Worm (Caenorhabditis elegans): ENCODE data around the gene Y57A10A.31.

- TF ChIP-seq mbf-1 (tag; optimal IDR thresholded peaks at IDR 0.05) (no peak), snpc-4 (tag; optimal IDR thresholded peaks at IDR 0.05) (no peak), lin-13 (GFP tag; optimal IDR thresholded peaks at IDR 0.05) (no peak), unc-62 (GFP tag; optimal IDR thresholded peaks at IDR 0.05) (no peak), skn-1 (tag; optimal IDR thresholded peaks at IDR 0.05) (no peak), unc-55 (GFP tag; optimal IDR thresholded peaks at IDR 0.05) (no peak), blmp-1 (tag; optimal IDR thresholded peaks at IDR 0.05; ENCODE audit: insufficient read depth) (no peak), mab-5 (tag; optimal IDR thresholded peaks at IDR 0.05) (no peak)
Measured at ce11 chrII:12263971-12264554, 25.1 kb upstream of the Y57A10A.31 start, which contains the start of gene faxc-1.
